Worm (Caenorhabditis elegans): Measurements from ENCODE around the gene cpsf-3.

Gene cpsf-3

ce11 chrIV:13262849-13263248 lies 19.8 kb downstream of the cpsf-3 start:
- peak; percentile 29 for TF ChIP-seq ceh-2 (tag; optimal IDR thresholded peaks at IDR 0.05)

- TF ChIP-seq mec-3 (tag; optimal IDR thresholded peaks at IDR 0.05; ENCODE audit: borderline replicate concordance) = no peak
- no peak for TF ChIP-seq fkh-10 (GFP tag; optimal IDR thresholded peaks at IDR 0.05)
- TF ChIP-seq elt-2 (tag; optimal IDR thresholded peaks at IDR 0.05) = no peak
- TF ChIP-seq tbx-2 (tag; optimal IDR thresholded peaks at IDR 0.05) = no peak
- no peak for TF ChIP-seq K02D7.2 (tag; optimal IDR thresholded peaks at IDR 0.05)
- TF ChIP-seq zip-5 (tag; optimal IDR thresholded peaks at IDR 0.05) = no peak
- TF ChIP-seq pha-4 (tag; optimal IDR thresholded peaks at IDR 0.05) = no peak
- TF ChIP-seq pqm-1 (tag; optimal IDR thresholded peaks at IDR 0.05) = no peak
- no peak for TF ChIP-seq ceh-24 (tag; optimal IDR thresholded peaks at IDR 0.05)
- no peak for TF ChIP-seq pha-2 (tag; optimal IDR thresholded peaks at IDR 0.05)
- TF ChIP-seq syd-9 (tag; optimal IDR thresholded peaks at IDR 0.05) = no peak
- no peak for TF ChIP-seq eyg-1 (tag; optimal IDR thresholded peaks at IDR 0.05)
- no peak for TF ChIP-seq unc-3 (GFP tag; conservative IDR thresholded peaks at IDR 0.05)
- no peak for TF ChIP-seq unc-3 (tag; optimal IDR thresholded peaks at IDR 0.05)
- TF ChIP-seq nhr-11 (tag; optimal IDR thresholded peaks at IDR 0.05) = no peak
- TF ChIP-seq pros-1 (tag; optimal IDR thresholded peaks at IDR 0.05) = no peak
- TF ChIP-seq ztf-16 (tag; optimal IDR thresholded peaks at IDR 0.05) = no peak
- no peak for TF ChIP-seq ceh-14 (tag; optimal IDR thresholded peaks at IDR 0.05)
Measured at ce11 chrIV:13261778-13262177, 20.9 kb downstream of the cpsf-3 start.

ce11 chrIV:13258872-13259271 lies 23.8 kb downstream of the cpsf-3 start, which contains the start of gene JC8.16:
Gene JC8.16 (plus strand): TSS chrIV:13259172.
- TF ChIP-seq ceh-22 (tag; optimal IDR thresholded peaks at IDR 0.05) = no peak

DNA sequence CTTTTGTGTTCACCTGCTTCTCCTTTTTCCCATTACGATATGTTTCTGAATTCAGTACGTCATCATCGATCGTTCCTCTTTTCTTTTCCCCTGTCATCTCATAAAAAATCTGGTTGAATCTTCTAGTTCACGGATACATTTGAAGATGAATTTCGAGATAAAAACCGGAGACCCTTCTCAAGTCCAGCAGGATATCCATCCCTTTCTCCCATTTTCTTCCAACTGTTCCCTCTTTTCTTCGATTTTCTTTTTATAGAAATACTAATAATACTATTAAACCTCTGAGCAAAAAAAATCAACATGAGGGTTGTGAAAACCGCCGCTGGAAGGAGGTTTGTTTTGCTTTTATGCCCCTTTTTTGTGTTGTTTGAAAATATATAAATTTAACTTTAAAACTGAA lies 26.8 kb downstream of the cpsf-3 start, which contains the start of gene bus-12:
Gene bus-12 (plus strand): TSS at position 301 of the 400 bp plus-strand sequence.
- TF ChIP-seq ets-4 (tag; optimal IDR thresholded peaks at IDR 0.05) (no peak), sdc-2 (tag; optimal IDR thresholded peaks at IDR 0.05) (no peak), hlh-30 (tag; optimal IDR thresholded peaks at IDR 0.05; ENCODE audit: insufficient read depth) (no peak), pha-4 (tag; optimal IDR thresholded peaks at IDR 0.05) (no peak), ceh-48 (tag; optimal IDR thresholded peaks at IDR 0.05) (no peak), ceh-9 (tag; optimal IDR thresholded peaks at IDR 0.05) (no peak), sox-2 (GFP tag; IDR thresholded peaks at IDR 0.05) (no peak), ceh-30 (tag; optimal IDR thresholded peaks at IDR 0.05) (no peak), zip-5 (tag; optimal IDR thresholded peaks at IDR 0.05) (no peak), T23F11.4 (GFP tag; optimal IDR thresholded peaks at IDR 0.05) (no peak), pat-9 (tag; optimal IDR thresholded peaks at IDR 0.05) (no peak), unc-3 (GFP tag; conservative IDR thresholded peaks at IDR 0.05) (no peak), unc-3 (tag; optimal IDR thresholded peaks at IDR 0.05) (no peak), ceh-14 (tag; optimal IDR thresholded peaks at IDR 0.05) (no peak), fkh-10 (GFP tag; optimal IDR thresholded peaks at IDR 0.05) (no peak), unc-42 (tag; optimal IDR thresholded peaks at IDR 0.05) (no peak), dmd-4 (tag; optimal IDR thresholded peaks at IDR 0.05; ENCODE audit: borderline replicate concordance) (no peak), C38D4.7 (GFP tag; optimal IDR thresholded peaks at IDR 0.05) (no peak), ama-1 (optimal IDR thresholded peaks at IDR 0.05) (no peak), hlh-6 (tag; optimal IDR thresholded peaks at IDR 0.05) (no peak)

ce11 chrIV:13253841-13254240 lies 28.8 kb downstream of the cpsf-3 start, which contains the start of gene ttr-45:
Gene ttr-45 (plus strand): TSS chrIV:13254225.
- no peak for TF ChIP-seq sdc-2 (tag; optimal IDR thresholded peaks at IDR 0.05)
- no peak for TF ChIP-seq ama-1 (optimal IDR thresholded peaks at IDR 0.05)
- no peak for TF ChIP-seq ttx-3 (tag; optimal IDR thresholded peaks at IDR 0.05)
- TF ChIP-seq ceh-22 (tag; optimal IDR thresholded peaks at IDR 0.05) = no peak
- no peak for TF ChIP-seq ceh-30 (tag; optimal IDR thresholded peaks at IDR 0.05)
- peak; percentile 61 for TF ChIP-seq elt-2 (tag; optimal IDR thresholded peaks at IDR 0.05)
- no peak for TF ChIP-seq ceh-2 (tag; optimal IDR thresholded peaks at IDR 0.05)
